Fruit fly (Drosophila melanogaster) whole organism, embryonic: Measurements from ENCODE around the gene CG46309.
A peak's percentile ranks its signal among the peaks of the same experiment; 100 is the strongest.

Experiments used
- ATbp ChIP-seq: fragments of 200-800 bp; sonication (Bioruptor generic); optimal IDR thresholded peaks from 2 replicates; lab custom pipeline; 2017; ENCODE audit warnings: missing biosample characterization, mild to moderate bottlenecking, missing genetic modification characterization, missing genetic modification reagents
- B-H1 ChIP-seq: fragments of 200-800 bp; sonication (Bioruptor generic); IDR thresholded peaks from 3 replicates; pipeline ENCODE4 v1.3.6; 2022; ENCODE audit warnings: missing biosample characterization, missing genetic modification characterization
- CG10431 ChIP-seq: fragments of 200-800 bp; sonication (Bioruptor generic); optimal IDR thresholded peaks from 3 replicates; lab custom pipeline; 2018; ENCODE audit warnings: missing biosample characterization, mild to moderate bottlenecking, missing genetic modification characterization
- CG12769 ChIP-seq: fragments of 200-800 bp; sonication (Bioruptor generic); optimal IDR thresholded peaks from 2 replicates; lab custom pipeline; 2019; ENCODE audit warnings: missing biosample characterization, mild to moderate bottlenecking, missing genetic modification characterization, moderate library complexity
- CG1603 ChIP-seq: fragments of 200-800 bp; sonication (Bioruptor generic); optimal IDR thresholded peaks from 2 replicates; lab custom pipeline; 2019; ENCODE audit warnings: missing biosample characterization, mild to moderate bottlenecking, missing genetic modification characterization, moderate library complexity
- CG17912 ChIP-seq: fragments of 200-800 bp; sonication (Bioruptor generic); optimal IDR thresholded peaks from 2 replicates; lab custom pipeline; 2018; ENCODE audit warnings: missing biosample characterization, mild to moderate bottlenecking, missing genetic modification characterization
- CG1832 ChIP-seq: fragments of 200-800 bp; sonication (Bioruptor generic); optimal IDR thresholded peaks from 2 replicates; lab custom pipeline; 2017; ENCODE audit warnings: missing biosample characterization, mild to moderate bottlenecking, missing genetic modification characterization, inconsistent platforms
- CG2712 ChIP-seq: fragments of 200-800 bp; optimal IDR thresholded peaks from 3 replicates; lab custom pipeline; 2019; ENCODE audit warnings: missing biosample characterization, mild to moderate bottlenecking, missing genetic modification characterization, moderate library complexity
- CG30020 ChIP-seq: fragments of 200-800 bp; optimal IDR thresholded peaks from 2 replicates; lab custom pipeline; 2019; ENCODE audit warnings: missing biosample characterization, mild to moderate bottlenecking, missing genetic modification characterization, moderate library complexity
- CG32767 ChIP-seq: fragments of 200-800 bp; sonication (Bioruptor generic); IDR thresholded peaks from 2 replicates; pipeline ENCODE4 v1.3.6; 2022; ENCODE audit warnings: missing biosample characterization, missing genetic modification characterization
- CG3838 ChIP-seq: fragments of 200-800 bp; sonication (Bioruptor generic); optimal IDR thresholded peaks from 3 replicates; lab custom pipeline; 2016; ENCODE audit warnings: missing biosample characterization, missing genetic modification characterization
- CG6689 ChIP-seq: fragments of 200-800 bp; sonication (Bioruptor generic); IDR thresholded peaks from 2 replicates; pipeline ENCODE4 v1.3.6; 2022; ENCODE audit warnings: missing biosample characterization, missing genetic modification characterization
- CG6813 ChIP-seq: fragments of 200-800 bp; sonication (Bioruptor generic); optimal IDR thresholded peaks from 2 replicates; lab custom pipeline; 2017; ENCODE audit warnings: missing biosample characterization, missing genetic modification characterization, mild to moderate bottlenecking, moderate library complexity, missing genetic modification reagents
- CG8359 ChIP-seq: fragments of 200-800 bp; sonication (Bioruptor generic); optimal IDR thresholded peaks from 2 replicates; lab custom pipeline; 2017; ENCODE audit warnings: missing biosample characterization, mild to moderate bottlenecking, missing genetic modification characterization, borderline replicate concordance
- CG8478 ChIP-seq: fragments of >200 bp; optimal IDR thresholded peaks from 2 replicates; lab custom pipeline; 2018
- CkIIα-i1 ChIP-seq: fragments of 200-800 bp; sonication (Bioruptor generic); IDR thresholded peaks from 2 replicates; pipeline ENCODE4 v1.3.6; 2022; ENCODE audit warnings: missing biosample characterization, missing genetic modification characterization
- CoRest ChIP-seq: fragments of 200-800 bp; sonication (Bioruptor generic); optimal IDR thresholded peaks from 3 replicates; lab custom pipeline; 2018; ENCODE audit warnings: missing biosample characterization, mild to moderate bottlenecking, missing genetic modification characterization, moderate library complexity
- D ChIP-seq, 2 experiments: fragments of 200-800 bp in 1 of 2; fragments of >200 bp in 1 of 2; sonication (Bioruptor generic) in 1 of 2; optimal IDR thresholded peaks; 2 replicates in 1 of 2; 3 replicates in 1 of 2; lab custom pipeline; 2017; ENCODE audit warnings: mild to moderate bottlenecking in 1 of 2, missing biosample characterization in 1 of 2, missing genetic modification characterization in 1 of 2, missing genetic modification reagents in 1 of 2
- Dfd ChIP-seq, 2 experiments: fragments of >200 bp; optimal IDR thresholded peaks; 2 replicates each; lab custom pipeline; 2017; ENCODE audit warnings: missing biosample characterization in 2 of 2, missing genetic modification characterization in 2 of 2
- Dp ChIP-seq: fragments of 200-800 bp; sonication (Bioruptor generic); optimal IDR thresholded peaks from 2 replicates; lab custom pipeline; 2018; ENCODE audit warnings: missing biosample characterization, mild to moderate bottlenecking, missing genetic modification characterization, moderate library complexity
- ERR ChIP-seq: fragments of 200-800 bp; sonication (Bioruptor generic); optimal IDR thresholded peaks from 2 replicates; lab custom pipeline; 2016; ENCODE audit warnings: missing biosample characterization, missing genetic modification characterization
- Hr51 ChIP-seq, 2 experiments: fragments of 200-800 bp; sonication (Bioruptor generic); optimal IDR thresholded peaks; 2 replicates in 1 of 2; 3 replicates in 1 of 2; lab custom pipeline; 2016 to 2018; ENCODE audit warnings: missing biosample characterization in 2 of 2, missing genetic modification characterization in 2 of 2, mild to moderate bottlenecking in 1 of 2, moderate library complexity in 1 of 2
- Scr ChIP-seq: fragments of 200-800 bp; sonication (Bioruptor generic); IDR thresholded peaks from 2 replicates; pipeline ENCODE4 v1.3.6; 2022; ENCODE audit warnings: missing biosample characterization, missing genetic modification characterization; ENCODE audit not compliant: partially characterized antibody
- Side ChIP-seq: fragments of 200-800 bp; sonication (Bioruptor generic); optimal IDR thresholded peaks from 2 replicates; lab custom pipeline; 2016; ENCODE audit warnings: missing biosample characterization, missing genetic modification characterization
- Sry-β ChIP-seq: fragments of 200-800 bp; sonication (Bioruptor generic); optimal IDR thresholded peaks from 2 replicates; lab custom pipeline; 2018; ENCODE audit warnings: missing biosample characterization, mild to moderate bottlenecking, missing genetic modification characterization, moderate library complexity
- Tbp ChIP-seq: fragments of >200 bp; optimal IDR thresholded peaks from 2 replicates; lab custom pipeline; 2018; ENCODE audit warnings: missing biosample characterization, missing genetic modification characterization
- Trl ChIP-seq, 3 experiments: fragments of >200 bp in 2 of 3; fragments of 200-800 bp in 1 of 3; sonication (Bioruptor generic) in 1 of 3; optimal IDR thresholded peaks; 2 replicates in 1 of 3; 3 replicates in 2 of 3; lab custom pipeline; 2016 to 2017; ENCODE audit warnings: missing biosample characterization in 1 of 3, missing genetic modification characterization in 1 of 3
- Usf ChIP-seq: fragments of 200-800 bp; sonication (Bioruptor generic); optimal IDR thresholded peaks from 2 replicates; lab custom pipeline; 2017; ENCODE audit warnings: missing genotype, missing biosample characterization, missing genetic modification characterization
- YL-1 ChIP-seq: fragments of 200-800 bp; sonication (Bioruptor generic); optimal IDR thresholded peaks from 3 replicates; lab custom pipeline; 2017; ENCODE audit warnings: missing biosample characterization, mild to moderate bottlenecking, missing genetic modification characterization
- aop ChIP-seq: fragments of 200-800 bp; sonication (Bioruptor generic); IDR thresholded peaks from 2 replicates; pipeline ENCODE4 v1.3.6; 2022; ENCODE audit warnings: missing biosample characterization, missing genetic modification characterization
- bab2 ChIP-seq: fragments of 200-800 bp; sonication (Bioruptor generic); optimal IDR thresholded peaks from 2 replicates; lab custom pipeline; 2016; ENCODE audit warnings: missing biosample characterization, missing genetic modification characterization
- cg ChIP-seq: fragments of 200-800 bp; sonication (Bioruptor generic); optimal IDR thresholded peaks from 3 replicates; lab custom pipeline; 2019; ENCODE audit warnings: missing biosample characterization, mild to moderate bottlenecking, missing genetic modification characterization, moderate library complexity
- crp ChIP-seq, 2 experiments: fragments of 200-800 bp; sonication (Bioruptor generic); optimal IDR thresholded peaks; 2 replicates in 1 of 2; 3 replicates in 1 of 2; lab custom pipeline; 2017; ENCODE audit warnings: missing biosample characterization in 2 of 2, missing genetic modification characterization in 2 of 2, mild to moderate bottlenecking in 1 of 2, moderate library complexity in 1 of 2
- da ChIP-seq: fragments of 200-800 bp; sonication (Bioruptor generic); optimal IDR thresholded peaks from 2 replicates; lab custom pipeline; 2016; ENCODE audit warnings: missing biosample characterization, missing genetic modification characterization
- dm ChIP-seq: fragments of 200-800 bp; sonication (Bioruptor generic); optimal IDR thresholded peaks from 3 replicates; lab custom pipeline; 2016; ENCODE audit warnings: missing biosample characterization, missing genetic modification characterization
- dpn ChIP-seq, 2 experiments: fragments of 200-800 bp; sonication (Bioruptor generic); optimal IDR thresholded peaks; 3 replicates each; lab custom pipeline; 2016; ENCODE audit warnings: missing biosample characterization in 2 of 2, missing genetic modification characterization in 2 of 2
- ewg ChIP-seq: fragments of 200-800 bp; sonication (Bioruptor generic); optimal IDR thresholded peaks from 3 replicates; lab custom pipeline; 2017; ENCODE audit warnings: mild to moderate bottlenecking, missing biosample characterization, missing genetic modification reagents, missing genetic modification characterization
- fd64A ChIP-seq: fragments of 200-800 bp; sonication (Bioruptor generic); optimal IDR thresholded peaks from 3 replicates; lab custom pipeline; 2018; ENCODE audit warnings: missing biosample characterization, mild to moderate bottlenecking, missing genetic modification characterization
- jumu ChIP-seq: fragments of 200-800 bp; sonication (Bioruptor generic); optimal IDR thresholded peaks from 3 replicates; lab custom pipeline; 2016; ENCODE audit warnings: missing biosample characterization, missing genetic modification characterization
- kni ChIP-seq: fragments of 200-800 bp; sonication (Bioruptor generic); optimal IDR thresholded peaks from 3 replicates; lab custom pipeline; 2017; ENCODE audit warnings: mild to moderate bottlenecking, missing biosample characterization, missing genetic modification reagents, missing genetic modification characterization
- nerfin-2 ChIP-seq: fragments of 200-800 bp; sonication (Bioruptor generic); IDR thresholded peaks from 2 replicates; pipeline ENCODE4 v1.3.6; 2022; ENCODE audit warnings: missing biosample characterization, missing genetic modification characterization; ENCODE audit not compliant: partially characterized antibody
- onecut ChIP-seq: fragments of 200-800 bp; sonication (Bioruptor generic); IDR thresholded peaks from 2 replicates; pipeline ENCODE4 v1.3.6; 2022; ENCODE audit warnings: missing biosample characterization, missing genetic modification characterization
- p53 ChIP-seq: fragments of 200-800 bp; sonication (Bioruptor generic); optimal IDR thresholded peaks from 2 replicates; lab custom pipeline; 2016; ENCODE audit warnings: missing biosample characterization, missing genetic modification characterization
- tll ChIP-seq, 2 experiments: fragments of 200-800 bp in 1 of 2; fragments of >200 bp in 1 of 2; sonication (Bioruptor generic) in 1 of 2; optimal IDR thresholded peaks; 2 replicates each; lab custom pipeline; 2017 to 2019; ENCODE audit warnings: missing biosample characterization in 2 of 2, missing genetic modification characterization in 2 of 2, mild to moderate bottlenecking in 1 of 2, moderate library complexity in 1 of 2
- usp ChIP-seq: fragments of >200 bp; optimal IDR thresholded peaks from 2 replicates; lab custom pipeline; 2017; ENCODE audit warnings: missing biosample characterization, missing genetic modification characterization

The CG46309 gene

dm6 chr2L:16287602-16288392 is 36.2 kb upstream of the CG46309 start, which contains the start of the genes crp and pkaap (continued):
- TF ChIP-seq jumu (peak; percentile 87), usp (GFP tag; lab: Kevin White, UChicago) (no peak), CG2712 (tag; lab: Kevin White, UChicago) (peak; percentile 77), da (GFP tag; lab: Kevin White, UChicago) (peak; percentile 65), Usf (GFP tag; lab: Kevin White, UChicago) (peak; percentile 47), CG6689 (no peak), dm (peak; percentile 89)

- TF ChIP-seq YL-1 (GFP tag; lab: Kevin White, UChicago) (peak; percentile 33), tll (GFP tag; optimal IDR thresholded peaks at IDR 0.05; lab: Kevin White, UChicago) (peak in 1 of 2 experiments; percentile 38), p53 (GFP tag; lab: Kevin White, UChicago) (peak; percentile 99), CG8478 (lab: Kevin White, UChicago) (peak; percentile 43), D (optimal IDR thresholded peaks at IDR 0.05; lab: Kevin White, UChicago) (peak; percentile 17), D (GFP tag; optimal IDR thresholded peaks at IDR 0.05; lab: Kevin White, UChicago) (no peak), CG12769 (no peak), Dfd (GFP tag; optimal IDR thresholded peaks at IDR 0.05; lab: Kevin White, UChicago) (no peak), Hr51 (GFP tag; optimal IDR thresholded peaks at IDR 0.05; lab: Kevin White, UChicago) (no peak), CG10431 (GFP tag; lab: Kevin White, UChicago) (no peak), Scr (no peak), CoRest (no peak), ewg (GFP tag; lab: Kevin White, UChicago) (no peak), CG8359 (GFP tag; lab: Kevin White, UChicago) (peak; percentile 32), B-H1 (GFP tag; lab: Robert Waterston, UW) (no peak), CG32767 (GFP tag; lab: Robert Waterston, UW) (no peak), cg (GFP tag; lab: Kevin White, UChicago) (peak; percentile 73), Trl (optimal IDR thresholded peaks at IDR 0.05; lab: Kevin White, UChicago) (peak; percentile 62 to 74), Trl (GFP tag; optimal IDR thresholded peaks at IDR 0.05; lab: Kevin White, UChicago) (no peak), CG6813 (GFP tag; lab: Kevin White, UChicago) (no peak), CG1603 (no peak), crp (GFP tag; optimal IDR thresholded peaks at IDR 0.05; lab: Kevin White, UChicago) (peak; percentile 61 to 82), bab2 (GFP tag; lab: Kevin White, UChicago) (no peak), Sry-β (no peak), CG17912 (GFP tag; lab: Kevin White, UChicago) (no peak), Tbp (GFP tag; lab: Kevin White, UChicago) (no peak), ERR (no peak), CG3838 (GFP tag; lab: Kevin White, UChicago) (no peak), onecut (GFP tag; lab: Robert Waterston, UW) (no peak), fd64A (GFP tag; lab: Kevin White, UChicago) (peak; percentile 6), nerfin-2 (GFP tag; lab: Robert Waterston, UW) (no peak), ATbp (no peak), kni (GFP tag; lab: Kevin White, UChicago) (peak; percentile 61), Side (GFP tag; lab: Kevin White, UChicago) (no peak), aop (GFP tag; lab: Robert Waterston, UW) (no peak), CG30020 (tag; lab: Kevin White, UChicago) (no peak), dpn (GFP tag; optimal IDR thresholded peaks at IDR 0.05; lab: Kevin White, UChicago) (no peak), CkIIα-i1 (GFP tag; lab: Robert Waterston, UW) (no peak), Dp (GFP tag; lab: Kevin White, UChicago) (no peak), CG1832 (GFP tag; lab: Kevin White, UChicago) (peak; percentile 85)
Measured at dm6 chr2L:16287006-16287601, 35.5 kb upstream of the CG46309 start.
